Fruit fly (Drosophila melanogaster) whole organism, embryonic: ENCODE data around the gene CG7685.

Experiments used
- Ada2b ChIP-seq: fragments of 200-800 bp; sonication (Bioruptor generic); IDR thresholded peaks from 2 replicates; pipeline ENCODE4 v1.3.6; 2022; ENCODE audit warnings: missing biosample characterization, missing genetic modification characterization
- B-H1 ChIP-seq: fragments of 200-800 bp; sonication (Bioruptor generic); IDR thresholded peaks from 3 replicates; pipeline ENCODE4 v1.3.6; 2022; ENCODE audit warnings: missing biosample characterization, missing genetic modification characterization
- Bgb ChIP-seq: fragments of 200-800 bp; sonication (Bioruptor generic); IDR thresholded peaks from 2 replicates; pipeline ENCODE4 v1.3.6; 2022; ENCODE audit warnings: missing biosample characterization, missing genetic modification characterization; ENCODE audit not compliant: partially characterized antibody
- C15 ChIP-seq: fragments of 200-800 bp; sonication (Bioruptor generic); IDR thresholded peaks from 3 replicates; pipeline ENCODE4 v1.3.6; 2022; ENCODE audit warnings: missing biosample characterization, missing genetic modification characterization
- CG10274 ChIP-seq: fragments of 200-800 bp; sonication (Bioruptor generic); optimal IDR thresholded peaks from 3 replicates; lab custom pipeline; 2017; ENCODE audit warnings: missing biosample characterization, mild to moderate bottlenecking, missing genetic modification characterization
- CG10321 ChIP-seq: fragments of 200-800 bp; sonication (Bioruptor generic); IDR thresholded peaks from 2 replicates; pipeline ENCODE4 v1.3.6; 2022; ENCODE audit warnings: missing biosample characterization, missing genetic modification characterization
- CG10654 ChIP-seq: fragments of 200-800 bp; sonication (Bioruptor generic); optimal IDR thresholded peaks from 2 replicates; lab custom pipeline; 2016; ENCODE audit warnings: missing biosample characterization, missing genetic modification characterization
- CG11456 ChIP-seq: fragments of 200-800 bp; sonication (Bioruptor generic); IDR thresholded peaks from 3 replicates; pipeline ENCODE4 v1.3.6; 2022; ENCODE audit warnings: missing biosample characterization, missing genetic modification characterization
- CG13775 ChIP-seq: fragments of 200-800 bp; sonication (Bioruptor generic); optimal IDR thresholded peaks from 3 replicates; lab custom pipeline; 2017; ENCODE audit warnings: missing biosample characterization, mild to moderate bottlenecking, missing genetic modification characterization
- CG14965 ChIP-seq: fragments of 200-800 bp; sonication (Bioruptor generic); optimal IDR thresholded peaks from 2 replicates; lab custom pipeline; 2016; ENCODE audit warnings: missing biosample characterization, missing genetic modification characterization, borderline replicate concordance
- CG15269 ChIP-seq: fragments of 200-800 bp; sonication (Bioruptor generic); optimal IDR thresholded peaks from 2 replicates; lab custom pipeline; 2018; ENCODE audit warnings: missing biosample characterization, mild to moderate bottlenecking, missing genetic modification characterization, moderate library complexity
- CG16863 ChIP-seq: fragments of 200-800 bp; sonication (Bioruptor generic); optimal IDR thresholded peaks from 3 replicates; lab custom pipeline; 2016; ENCODE audit warnings: missing biosample characterization, missing genetic modification characterization
- CG32532 ChIP-seq: fragments of 200-800 bp; sonication (Bioruptor generic); IDR thresholded peaks from 2 replicates; pipeline ENCODE4 v1.3.6; 2022; ENCODE audit warnings: missing biosample characterization, missing genetic modification characterization
- CG4424 ChIP-seq: fragments of 200-800 bp; sonication (Bioruptor generic); optimal IDR thresholded peaks from 3 replicates; lab custom pipeline; 2016; ENCODE audit warnings: missing biosample characterization, missing genetic modification characterization
- CG7357 ChIP-seq: fragments of 200-800 bp; sonication (Bioruptor generic); IDR thresholded peaks from 3 replicates; pipeline ENCODE4 v1.3.6; 2022; ENCODE audit warnings: missing biosample characterization, missing genetic modification characterization
- CG7839 ChIP-seq: fragments of 200-800 bp; sonication (Bioruptor generic); optimal IDR thresholded peaks from 3 replicates; lab custom pipeline; 2018; ENCODE audit warnings: missing biosample characterization, mild to moderate bottlenecking, missing genetic modification characterization, moderate library complexity
- CHES-1-like ChIP-seq: fragments of 200-800 bp; sonication (Bioruptor generic); optimal IDR thresholded peaks from 2 replicates; lab custom pipeline; 2016; ENCODE audit warnings: missing biosample characterization, missing genetic modification characterization
- CoRest ChIP-seq: fragments of 200-800 bp; sonication (Bioruptor generic); optimal IDR thresholded peaks from 3 replicates; lab custom pipeline; 2018; ENCODE audit warnings: missing biosample characterization, mild to moderate bottlenecking, missing genetic modification characterization, moderate library complexity
- D19B ChIP-seq: fragments of 200-800 bp; sonication (Bioruptor generic); optimal IDR thresholded peaks from 2 replicates; lab custom pipeline; 2017; ENCODE audit warnings: missing biosample characterization, mild to moderate bottlenecking, missing genetic modification characterization
- Dll ChIP-seq: fragments of 200-800 bp; sonication (Bioruptor generic); IDR thresholded peaks from 4 replicates; pipeline ENCODE4 v1.3.6; 2022; ENCODE audit warnings: missing biosample characterization, missing genetic modification characterization; ENCODE audit not compliant: partially characterized antibody
- ERR ChIP-seq: fragments of 200-800 bp; sonication (Bioruptor generic); optimal IDR thresholded peaks from 2 replicates; lab custom pipeline; 2016; ENCODE audit warnings: missing biosample characterization, missing genetic modification characterization
- Eip74EF ChIP-seq, 2 experiments: fragments of 200-800 bp in 1 of 2; fragments of >200 bp in 1 of 2; sonication (Bioruptor generic) in 1 of 2; optimal IDR thresholded peaks; 2 replicates each; lab custom pipeline; 2017 to 2019; ENCODE audit warnings: missing biosample characterization in 2 of 2, missing genetic modification characterization in 2 of 2, mild to moderate bottlenecking in 1 of 2, moderate library complexity in 1 of 2
- HLH54F ChIP-seq: fragments of 200-800 bp; sonication (Bioruptor generic); optimal IDR thresholded peaks from 3 replicates; lab custom pipeline; 2016; ENCODE audit warnings: missing biosample characterization, missing genetic modification characterization
- Med ChIP-seq: fragments of 200-800 bp; sonication (Bioruptor generic); peaks from one replicate; lab custom pipeline; 2016; ENCODE audit warnings: missing biosample characterization, missing genetic modification characterization, mild to moderate bottlenecking, inconsistent platforms, moderate library complexity
- NFAT ChIP-seq: fragments of 200-800 bp; sonication (Bioruptor generic); IDR thresholded peaks from 2 replicates; pipeline ENCODE4 v1.3.6; 2022; ENCODE audit warnings: missing biosample characterization, missing genetic modification characterization
- Neu2 ChIP-seq: fragments of 200-800 bp; sonication (Bioruptor generic); optimal IDR thresholded peaks from 3 replicates; lab custom pipeline; 2016; ENCODE audit warnings: missing biosample characterization, missing genetic modification characterization, borderline replicate concordance
- Oli ChIP-seq: fragments of 200-800 bp; sonication (Bioruptor generic); optimal IDR thresholded peaks from 2 replicates; lab custom pipeline; 2018; ENCODE audit warnings: missing biosample characterization, mild to moderate bottlenecking, missing genetic modification characterization, moderate library complexity
- Six4 ChIP-seq: fragments of 200-800 bp; sonication (Bioruptor generic); optimal IDR thresholded peaks from 2 replicates; lab custom pipeline; 2016; ENCODE audit warnings: missing biosample characterization, missing genetic modification characterization
- Spps ChIP-seq: fragments of 200-800 bp; sonication (Bioruptor generic); optimal IDR thresholded peaks from 2 replicates; lab custom pipeline; 2018; ENCODE audit warnings: missing biosample characterization, mild to moderate bottlenecking, missing genetic modification characterization
- Usf ChIP-seq: fragments of 200-800 bp; sonication (Bioruptor generic); optimal IDR thresholded peaks from 2 replicates; lab custom pipeline; 2017; ENCODE audit warnings: missing genotype, missing biosample characterization, missing genetic modification characterization
- cg ChIP-seq: fragments of 200-800 bp; sonication (Bioruptor generic); optimal IDR thresholded peaks from 3 replicates; lab custom pipeline; 2019; ENCODE audit warnings: missing biosample characterization, mild to moderate bottlenecking, missing genetic modification characterization, moderate library complexity
- chn ChIP-seq: fragments of 200-800 bp; sonication (Bioruptor generic); optimal IDR thresholded peaks from 2 replicates; lab custom pipeline; 2016; ENCODE audit warnings: missing biosample characterization, missing genetic modification characterization
- dati ChIP-seq: fragments of 200-800 bp; sonication (Bioruptor generic); IDR thresholded peaks from 2 replicates; pipeline ENCODE4 v1.3.6; 2022; ENCODE audit warnings: missing biosample characterization, missing genetic modification characterization
- disco-r ChIP-seq: fragments of 200-800 bp; sonication (Bioruptor generic); optimal IDR thresholded peaks from 2 replicates; lab custom pipeline; 2016; ENCODE audit warnings: missing biosample characterization, missing genetic modification characterization
- dpn ChIP-seq, 2 experiments: fragments of 200-800 bp; sonication (Bioruptor generic); optimal IDR thresholded peaks; 3 replicates each; lab custom pipeline; 2016; ENCODE audit warnings: missing biosample characterization in 2 of 2, missing genetic modification characterization in 2 of 2
- fd102C ChIP-seq: fragments of 200-800 bp; sonication (Bioruptor generic); optimal IDR thresholded peaks from 2 replicates; lab custom pipeline; 2018; ENCODE audit warnings: missing biosample characterization, mild to moderate bottlenecking, missing genetic modification characterization, moderate library complexity
- gcm2 ChIP-seq: fragments of 200-800 bp; sonication (Bioruptor generic); optimal IDR thresholded peaks from 2 replicates; lab custom pipeline; 2016; ENCODE audit warnings: missing biosample characterization, missing genetic modification characterization
- gsb ChIP-seq: fragments of 200-800 bp; sonication (Bioruptor generic); IDR thresholded peaks from 2 replicates; pipeline ENCODE4 v1.3.6; 2022; ENCODE audit warnings: missing biosample characterization, missing genetic modification characterization
- ham ChIP-seq: fragments of 200-800 bp; sonication (Bioruptor generic); IDR thresholded peaks from 2 replicates; pipeline ENCODE4 v1.3.6; 2022; ENCODE audit warnings: missing biosample characterization, missing genetic modification characterization
- hb ChIP-seq: fragments of 200-800 bp; sonication (Bioruptor generic); IDR thresholded peaks from 3 replicates; pipeline ENCODE4 v1.3.6; 2022; ENCODE audit warnings: missing biosample characterization, missing genetic modification characterization; ENCODE audit not compliant: partially characterized antibody
- insv ChIP-seq, 2 experiments: fragments of 200-800 bp; sonication (Bioruptor generic); optimal IDR thresholded peaks; 3 replicates each; lab custom pipeline; 2016 to 2018; ENCODE audit warnings: missing biosample characterization in 2 of 2, missing genetic modification characterization in 2 of 2
- kni ChIP-seq: fragments of 200-800 bp; sonication (Bioruptor generic); optimal IDR thresholded peaks from 3 replicates; lab custom pipeline; 2017; ENCODE audit warnings: mild to moderate bottlenecking, missing biosample characterization, missing genetic modification reagents, missing genetic modification characterization
- mld ChIP-seq: fragments of 200-800 bp; sonication (Bioruptor generic); IDR thresholded peaks from 3 replicates; pipeline ENCODE4 v1.3.6; 2022; ENCODE audit warnings: missing biosample characterization, missing genetic modification characterization; ENCODE audit not compliant: partially characterized antibody
- rib ChIP-seq: fragments of 200-800 bp; sonication (Bioruptor generic); IDR thresholded peaks from 2 replicates; pipeline ENCODE4 v1.3.6; 2022; ENCODE audit warnings: missing biosample characterization, missing genetic modification characterization
- sc ChIP-seq, 3 experiments: fragments of >200 bp in 2 of 3; fragments of 200-800 bp in 1 of 3; sonication (Bioruptor generic) in 1 of 3; optimal IDR thresholded peaks; 2 replicates in 2 of 3; 3 replicates in 1 of 3; lab custom pipeline; 2017; ENCODE audit warnings: mild to moderate bottlenecking in 1 of 3, missing biosample characterization in 1 of 3, missing genetic modification characterization in 1 of 3, missing genetic modification reagents in 1 of 3
- scrt ChIP-seq: fragments of 200-800 bp; sonication (Bioruptor generic); optimal IDR thresholded peaks from 2 replicates; lab custom pipeline; 2018; ENCODE audit warnings: missing biosample characterization, mild to moderate bottlenecking, missing genetic modification characterization, moderate library complexity
- toy ChIP-seq: fragments of 200-800 bp; sonication (Bioruptor generic); IDR thresholded peaks from 2 replicates; pipeline ENCODE4 v1.3.6; 2022; ENCODE audit warnings: missing biosample characterization, missing genetic modification characterization
- trem ChIP-seq: fragments of 200-800 bp; optimal IDR thresholded peaks from 3 replicates; lab custom pipeline; 2019; ENCODE audit warnings: missing biosample characterization, mild to moderate bottlenecking, missing genetic modification characterization, moderate library complexity
- zfh2 ChIP-seq: fragments of 200-800 bp; sonication (Bioruptor generic); optimal IDR thresholded peaks from 2 replicates; lab custom pipeline; 2016; ENCODE audit warnings: missing biosample characterization, missing genetic modification characterization

Gene CG7685

dm6 chr3R:18365978-18366643 is 38.6 kb upstream of the CG7685 start, which contains the start of the genes WRNexo and Nup43 (continued):
- TF ChIP-seq mld, result no peak
- TF ChIP-seq dati (GFP tag; lab: Robert Waterston, UW), result no peak
- peak; percentile 45 for TF ChIP-seq CG7839 (tag; lab: Kevin White, UChicago)
- TF ChIP-seq hb (GFP tag; lab: Robert Waterston, UW), result no peak
- peak; percentile 59 for TF ChIP-seq CG32532 (GFP tag; lab: Robert Waterston, UW)
- TF ChIP-seq Spps (tag; lab: Kevin White, UChicago), result no peak
- TF ChIP-seq fd102C (GFP tag; lab: Kevin White, UChicago), result no peak
- TF ChIP-seq rib (GFP tag; lab: Robert Waterston, UW), result no peak
- TF ChIP-seq CoRest (tag; lab: Kevin White, UChicago), result peak; percentile 69
- no peak for TF ChIP-seq sc (optimal IDR thresholded peaks at IDR 0.05; lab: Kevin White, UChicago)
- TF ChIP-seq sc (GFP tag; optimal IDR thresholded peaks at IDR 0.05; lab: Kevin White, UChicago), result no peak
- no peak for TF ChIP-seq ham (GFP tag; lab: Robert Waterston, UW)
- peak; percentile 41 for TF ChIP-seq CHES-1-like (GFP tag; lab: Kevin White, UChicago)
- TF ChIP-seq ERR (GFP tag; lab: Kevin White, UChicago), result no peak
- no peak for TF ChIP-seq Bgb (GFP tag; lab: Robert Waterston, UW)
- peak; percentile 33 for TF ChIP-seq chn
- TF ChIP-seq Eip74EF (GFP tag; optimal IDR thresholded peaks at IDR 0.05; lab: Kevin White, UChicago), result no peak
- TF ChIP-seq CG11456 (GFP tag; lab: Robert Waterston, UW), result peak; percentile 17; the same call in 1 of the 3 replicates
- no peak for TF ChIP-seq Dll (GFP tag; lab: Robert Waterston, UW)
- no peak for TF ChIP-seq Neu2
- peak; percentile 21 for TF ChIP-seq HLH54F
- TF ChIP-seq D19B (GFP tag; lab: Kevin White, UChicago), result no peak
- TF ChIP-seq zfh2 (GFP tag; lab: Kevin White, UChicago), result peak; percentile 52
- TF ChIP-seq CG4424 (GFP tag; lab: Kevin White, UChicago), result peak; percentile 49
- 0 out of 2 replicates have a peak, but pooled peaks have one; percentile 40 for TF ChIP-seq NFAT
- TF ChIP-seq Med (GFP tag; lab: Kevin White, UChicago), result peak; percentile 79
- peak; percentile 25 for TF ChIP-seq CG10654 (GFP tag; lab: Kevin White, UChicago)
- no peak for TF ChIP-seq gcm2
- TF ChIP-seq Oli (tag; lab: Kevin White, UChicago), result peak; percentile 35
- no peak for TF ChIP-seq toy (GFP tag; lab: Robert Waterston, UW)
- no peak for TF ChIP-seq disco-r (GFP tag; lab: Kevin White, UChicago)
- no peak for TF ChIP-seq CG15269 (tag; lab: Kevin White, UChicago)
- TF ChIP-seq gsb (GFP tag; lab: Robert Waterston, UW), result no peak
- TF ChIP-seq trem (tag; lab: Kevin White, UChicago), result peak; percentile 45
- TF ChIP-seq insv (GFP tag; optimal IDR thresholded peaks at IDR 0.05; lab: Kevin White, UChicago), result no peak
- TF ChIP-seq Six4, result peak; percentile 6
- TF ChIP-seq CG10321 (GFP tag; lab: Robert Waterston, UW), result no peak
- TF ChIP-seq CG14965 (GFP tag; lab: Kevin White, UChicago), result no peak
- TF ChIP-seq Usf (GFP tag; lab: Kevin White, UChicago), result no peak
- TF ChIP-seq scrt (GFP tag; lab: Kevin White, UChicago), result no peak
- no peak for TF ChIP-seq CG16863 (GFP tag; lab: Kevin White, UChicago)
- TF ChIP-seq CG10274 (GFP tag; lab: Kevin White, UChicago), result no peak
- TF ChIP-seq B-H1 (GFP tag; lab: Robert Waterston, UW), result no peak
- peak; percentile 33 to 51 for TF ChIP-seq dpn (GFP tag; optimal IDR thresholded peaks at IDR 0.05; lab: Kevin White, UChicago)
- TF ChIP-seq CG7357 (GFP tag; lab: Robert Waterston, UW), result 0 out of 3 replicates have a peak, but pooled peaks have one; percentile 23
- TF ChIP-seq CG13775 (GFP tag; lab: Kevin White, UChicago), result peak; percentile 67
- TF ChIP-seq kni (GFP tag; lab: Kevin White, UChicago), result no peak
- no peak for TF ChIP-seq C15 (GFP tag; lab: Robert Waterston, UW)
- TF ChIP-seq cg (GFP tag; lab: Kevin White, UChicago), result no peak
- TF ChIP-seq Ada2b (GFP tag; lab: Robert Waterston, UW), result peak; percentile 46; the same call in 1 of the 2 replicates
